Worm (Caenorhabditis elegans) whole organism, L1 larva: ENCODE data around the gene tkr-3.

ENCODE experiments used
- C16A3.4 ChIP-seq: fragments of 150-350 bp; optimal IDR thresholded peaks from 2 replicates; lab custom pipeline; 2014; ENCODE audit warnings: missing biosample characterization, missing genetic modification characterization
- F16B12.6 ChIP-seq: fragments of 150-350 bp; optimal IDR thresholded peaks from 2 replicates; lab custom pipeline; 2014; ENCODE audit warnings: missing biosample characterization, missing genetic modification characterization
- aly-2 ChIP-seq: fragments of 150-350 bp; optimal IDR thresholded peaks from 2 replicates; lab custom pipeline; 2014; ENCODE audit warnings: missing biosample characterization, missing genetic modification characterization
- ama-1 ChIP-seq: fragments of 150-350 bp; optimal IDR thresholded peaks from 2 replicates; lab custom pipeline; 2014
- lsy-2 ChIP-seq, 2 experiments: fragments of 150-350 bp; optimal IDR thresholded peaks; 2 replicates each; lab custom pipeline; 2014; ENCODE audit warnings: missing biosample characterization in 2 of 2, missing genetic modification characterization in 2 of 2
- mdl-1 ChIP-seq, 2 experiments: fragments of 150-350 bp; optimal IDR thresholded peaks; 2 replicates each; lab custom pipeline; 2014 to 2017; ENCODE audit warnings: missing biosample characterization in 2 of 2, missing genetic modification characterization in 2 of 2, inconsistent platforms in 1 of 2
- mep-1 ChIP-seq: fragments of 150-350 bp; optimal IDR thresholded peaks from 2 replicates; lab custom pipeline; 2014; ENCODE audit warnings: missing biosample characterization, missing genetic modification characterization
- nhr-19 ChIP-seq: fragments of 200-800 bp; sonication (Bioruptor generic); conservative IDR thresholded peaks from 2 replicates; pipeline ENCODE4 v1.3.6; 2022; ENCODE audit warnings: missing genetic modification characterization, missing compliant biosample characterization
- nhr-47 ChIP-seq: sonication (generic microtip); optimal IDR thresholded peaks from 2 replicates; lab custom pipeline; 2016; ENCODE audit warnings: mild to moderate bottlenecking, missing genetic modification characterization, moderate library complexity, missing compliant biosample characterization
- nhr-76 ChIP-seq: sonication (generic microtip); optimal IDR thresholded peaks from 2 replicates; lab custom pipeline; 2017; ENCODE audit warnings: missing biosample characterization, missing genetic modification characterization
- skn-1 ChIP-seq: fragments of 150-350 bp; optimal IDR thresholded peaks from 2 replicates; lab custom pipeline; 2014; ENCODE audit warnings: missing biosample characterization, missing genetic modification characterization
- tbx-2 ChIP-seq: sonication (generic microtip); optimal IDR thresholded peaks from 2 replicates; lab custom pipeline; 2016; ENCODE audit warnings: missing genetic modification characterization, missing compliant biosample characterization
- unc-130 ChIP-seq: fragments of 150-350 bp; optimal IDR thresholded peaks from 2 replicates; lab custom pipeline; 2017; ENCODE audit warnings: missing biosample characterization, missing genetic modification characterization, inconsistent platforms
- zag-1 ChIP-seq: fragments of 150-350 bp; optimal IDR thresholded peaks from 2 replicates; lab custom pipeline; 2014; ENCODE audit warnings: missing biosample characterization, missing genetic modification characterization

DNA sequence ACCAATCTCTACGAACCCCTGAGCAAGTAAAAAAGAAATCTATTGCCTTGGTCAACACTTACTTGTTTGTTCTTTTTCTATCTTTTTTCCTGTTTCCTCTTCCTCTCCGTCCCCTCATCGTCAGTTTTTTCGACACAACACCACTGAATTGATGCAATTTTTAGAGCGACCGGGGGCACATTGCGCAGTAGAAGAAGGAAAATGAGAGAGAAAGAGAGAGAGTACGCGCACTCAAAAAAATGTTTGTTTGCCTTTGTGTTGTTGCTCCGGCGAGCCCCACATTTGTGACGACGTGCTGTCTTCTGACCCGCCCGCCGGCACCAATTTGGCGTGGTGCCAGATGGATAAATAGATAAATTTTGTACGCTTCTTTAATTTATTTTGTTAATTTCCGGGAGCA, 21.8 kb downstream of the tkr-3 start:
- no peak for TF ChIP-seq nhr-76
- TF ChIP-seq F16B12.6, result no peak
- TF ChIP-seq skn-1 (tag; lab: Kevin White, UChicago), result no peak
- no peak for TF ChIP-seq zag-1 (tag; lab: Kevin White, UChicago)
- TF ChIP-seq ama-1 (lab: Kevin White, UChicago), result no peak
- TF ChIP-seq C16A3.4 (tag; lab: Kevin White, UChicago), result no peak
- no peak for TF ChIP-seq aly-2 (tag; lab: Kevin White, UChicago)
- peak; percentile 28; the same call in 1 of the 2 replicates for TF ChIP-seq nhr-19 (GFP tag; lab: Robert Waterston, UW)
- no peak for TF ChIP-seq mdl-1 (tag; optimal IDR thresholded peaks at IDR 0.05; lab: Kevin White, UChicago)
- peak; percentile 47 for TF ChIP-seq nhr-47 (tag; lab: Kevin White, UChicago)
- TF ChIP-seq lsy-2 (tag; optimal IDR thresholded peaks at IDR 0.05; lab: Kevin White, UChicago), result peak in 1 of 2 experiments; percentile 44
- peak; percentile 23 for TF ChIP-seq mep-1 (tag; lab: Kevin White, UChicago)
- TF ChIP-seq unc-130, result no peak
- TF ChIP-seq tbx-2, result peak; percentile 17
